Fruit fly (Drosophila melanogaster): Measurements from ENCODE around the gene CG12986.

The CG12986 gene

dm6 chrX:17828298-17829033 lies 9.0 kb upstream of the CG12986 start:
- TF ChIP-seq Pif1B (GFP tag; optimal IDR thresholded peaks at IDR 0.05) (no peak), gl (tag; optimal IDR thresholded peaks at IDR 0.05) (no peak), rn (GFP tag; IDR thresholded peaks at IDR 0.05) (no peak), D1 (tag; optimal IDR thresholded peaks at IDR 0.05) (no peak), CG34367 (tag; optimal IDR thresholded peaks at IDR 0.05) (no peak), EcR (GFP tag; optimal IDR thresholded peaks at IDR 0.05) (no peak), fd96Ca (GFP tag; IDR thresholded peaks at IDR 0.05) (no peak), CG9948 (tag; optimal IDR thresholded peaks at IDR 0.05) (no peak), CG4496 (GFP tag; IDR thresholded peaks at IDR 0.05) (no peak), CG17806 (tag; optimal IDR thresholded peaks at IDR 0.05) (no peak), Snoo (tag; optimal IDR thresholded peaks at IDR 0.05) (no peak), CG8159 (tag; optimal IDR thresholded peaks at IDR 0.05) (no peak), CG14655 (GFP tag; optimal IDR thresholded peaks at IDR 0.05) (no peak), CG8301 (tag; optimal IDR thresholded peaks at IDR 0.05) (no peak)

dm6 chrX:17826807-17827703 lies 7.6 kb upstream of the CG12986 start, which contains the start of gene Socs16D:
TSS of gene Socs16D (minus strand) at chrX:17827564.
- TF ChIP-seq CG15710 (tag; optimal IDR thresholded peaks at IDR 0.05), result no peak
- TF ChIP-seq Ets98B (GFP tag; IDR thresholded peaks at IDR 0.05), result peak; percentile 6; the same call in 1 of the 2 replicates
- peak; percentile 43 for TF ChIP-seq Snoo (tag; optimal IDR thresholded peaks at IDR 0.05)
- no peak for TF ChIP-seq D1 (tag; optimal IDR thresholded peaks at IDR 0.05)
- no peak for TF ChIP-seq rn (GFP tag; IDR thresholded peaks at IDR 0.05)
- TF ChIP-seq Pif1B (GFP tag; optimal IDR thresholded peaks at IDR 0.05), result peak; percentile 51
- peak; percentile 7 for TF ChIP-seq CG8301 (tag; optimal IDR thresholded peaks at IDR 0.05)
- TF ChIP-seq EcR (GFP tag; optimal IDR thresholded peaks at IDR 0.05), result peak; percentile 20
- no peak for TF ChIP-seq CG14655 (GFP tag; optimal IDR thresholded peaks at IDR 0.05)
- no peak for TF ChIP-seq CG12605 (GFP tag; IDR thresholded peaks at IDR 0.05)
- no peak for TF ChIP-seq CG17806 (tag; optimal IDR thresholded peaks at IDR 0.05)
- TF ChIP-seq Pif1A (GFP tag; optimal IDR thresholded peaks at IDR 0.05), result no peak
- no peak for TF ChIP-seq CG34367 (tag; optimal IDR thresholded peaks at IDR 0.05)
- TF ChIP-seq CG13204 (GFP tag; optimal IDR thresholded peaks at IDR 0.05), result peak; percentile 18
- TF ChIP-seq fd96Ca (GFP tag; IDR thresholded peaks at IDR 0.05), result no peak; the same call in 2 of the 3 replicates
- no peak for TF ChIP-seq CG9948 (tag; optimal IDR thresholded peaks at IDR 0.05)
- TF ChIP-seq CG32121 (GFP tag; IDR thresholded peaks at IDR 0.05), result no peak
- no peak for TF ChIP-seq CG10348 (GFP tag; IDR thresholded peaks at IDR 0.05)
- no peak for TF ChIP-seq CG8159 (tag; optimal IDR thresholded peaks at IDR 0.05)
- TF ChIP-seq CG4496 (GFP tag; IDR thresholded peaks at IDR 0.05), result peak; percentile 27; the same call in 2 of the 3 replicates
- TF ChIP-seq gl (tag; optimal IDR thresholded peaks at IDR 0.05), result no peak

dm6 chrX:17821466-17821865 lies 2.0 kb upstream of the CG12986 start:
- 0 out of 3 replicates have a peak, but pooled peaks have one; percentile 20 for TF ChIP-seq CG4496 (GFP tag; IDR thresholded peaks at IDR 0.05)
- no peak for TF ChIP-seq Snoo (tag; optimal IDR thresholded peaks at IDR 0.05)
- TF ChIP-seq Pif1B (GFP tag; optimal IDR thresholded peaks at IDR 0.05), result no peak
- TF ChIP-seq CG17806 (tag; optimal IDR thresholded peaks at IDR 0.05), result no peak

dm6 chrX:17820252-17820651 lies 767 bp upstream of the CG12986 start:
- no peak for TF ChIP-seq CG32121 (GFP tag; IDR thresholded peaks at IDR 0.05)
- TF ChIP-seq CG15710 (tag; optimal IDR thresholded peaks at IDR 0.05), result no peak
- no peak for TF ChIP-seq CG4496 (GFP tag; IDR thresholded peaks at IDR 0.05)
- TF ChIP-seq CG8301 (tag; optimal IDR thresholded peaks at IDR 0.05), result no peak
- no peak for TF ChIP-seq D1 (tag; optimal IDR thresholded peaks at IDR 0.05)
- no peak for TF ChIP-seq Snoo (tag; optimal IDR thresholded peaks at IDR 0.05)
- no peak for TF ChIP-seq CG17806 (tag; optimal IDR thresholded peaks at IDR 0.05)
- no peak for TF ChIP-seq CG8159 (tag; optimal IDR thresholded peaks at IDR 0.05)
- TF ChIP-seq CG9948 (tag; optimal IDR thresholded peaks at IDR 0.05), result no peak
- no peak for TF ChIP-seq gl (tag; optimal IDR thresholded peaks at IDR 0.05)

dm6 chrX:17816437-17816836 lies 3.0 kb downstream of the CG12986 start:
- TF ChIP-seq Snoo (tag; optimal IDR thresholded peaks at IDR 0.05) (peak; percentile 27), CG15710 (tag; optimal IDR thresholded peaks at IDR 0.05) (peak; percentile 37), CG32121 (GFP tag; IDR thresholded peaks at IDR 0.05) (no peak), fd96Ca (GFP tag; IDR thresholded peaks at IDR 0.05) (no peak), CG8301 (tag; optimal IDR thresholded peaks at IDR 0.05) (peak; percentile 9), CG8159 (tag; optimal IDR thresholded peaks at IDR 0.05) (peak; percentile 53), CG17806 (tag; optimal IDR thresholded peaks at IDR 0.05) (peak; percentile 26), CG9948 (tag; optimal IDR thresholded peaks at IDR 0.05) (peak; percentile 36), Pif1A (GFP tag; optimal IDR thresholded peaks at IDR 0.05) (no peak), CG34367 (tag; optimal IDR thresholded peaks at IDR 0.05) (peak; percentile 1), CG14655 (GFP tag; optimal IDR thresholded peaks at IDR 0.05) (no peak)

dm6 chrX:17814783-17815182 lies 4.7 kb downstream of the CG12986 start:
- no peak for TF ChIP-seq CG12605 (GFP tag; IDR thresholded peaks at IDR 0.05)
- no peak for TF ChIP-seq CG14655 (GFP tag; optimal IDR thresholded peaks at IDR 0.05)
- TF ChIP-seq CG9948 (tag; optimal IDR thresholded peaks at IDR 0.05), result peak; percentile 43
- no peak for TF ChIP-seq CG10348 (GFP tag; IDR thresholded peaks at IDR 0.05)
- TF ChIP-seq fd96Ca (GFP tag; IDR thresholded peaks at IDR 0.05), result no peak
- no peak for TF ChIP-seq Pif1B (GFP tag; optimal IDR thresholded peaks at IDR 0.05)
- TF ChIP-seq EcR (GFP tag; optimal IDR thresholded peaks at IDR 0.05), result no peak
- peak; percentile 4 for TF ChIP-seq D1 (tag; optimal IDR thresholded peaks at IDR 0.05)
- peak; percentile 50 for TF ChIP-seq CG17806 (tag; optimal IDR thresholded peaks at IDR 0.05)
- TF ChIP-seq CG8159 (tag; optimal IDR thresholded peaks at IDR 0.05), result peak; percentile 65
- TF ChIP-seq Pif1A (GFP tag; optimal IDR thresholded peaks at IDR 0.05), result peak; percentile 15
- TF ChIP-seq CG32121 (GFP tag; IDR thresholded peaks at IDR 0.05), result no peak
- TF ChIP-seq CG15710 (tag; optimal IDR thresholded peaks at IDR 0.05), result peak; percentile 46
- no peak for TF ChIP-seq Ets98B (GFP tag; IDR thresholded peaks at IDR 0.05)
- TF ChIP-seq rn (GFP tag; IDR thresholded peaks at IDR 0.05), result no peak
- TF ChIP-seq CG8301 (tag; optimal IDR thresholded peaks at IDR 0.05), result peak; percentile 1
- peak; percentile 34 for TF ChIP-seq Snoo (tag; optimal IDR thresholded peaks at IDR 0.05)
- no peak for TF ChIP-seq gl (tag; optimal IDR thresholded peaks at IDR 0.05)
- no peak for TF ChIP-seq CG4496 (GFP tag; IDR thresholded peaks at IDR 0.05)
- TF ChIP-seq CG34367 (tag; optimal IDR thresholded peaks at IDR 0.05), result peak; percentile 46
- no peak for TF ChIP-seq CG13204 (GFP tag; optimal IDR thresholded peaks at IDR 0.05)

Measured in whole organism, pupa.